Worm (Caenorhabditis elegans): ENCODE measurements around the gene C07G1.6.

C07G1.6 gene

ce11 chrIV:8210300-8210699, at the start of gene C07G1.6:
TSS of gene C07G1.6 (minus strand) at chrIV:8210400.
- TF ChIP-seq pha-4 (tag; optimal IDR thresholded peaks at IDR 0.05), result no peak

- no peak for TF ChIP-seq nfya-1 (tag; optimal IDR thresholded peaks at IDR 0.05; ENCODE audit: borderline replicate concordance, insufficient read depth)
- no peak for TF ChIP-seq hrde-1 (tag; optimal IDR thresholded peaks at IDR 0.05; ENCODE audit: borderline replicate concordance)
- TF ChIP-seq let-607 (tag; optimal IDR thresholded peaks at IDR 0.05), result no peak
- no peak for TF ChIP-seq F22D6.2 (tag; optimal IDR thresholded peaks at IDR 0.05)
- no peak for TF ChIP-seq ceh-58 (GFP tag; IDR thresholded peaks at IDR 0.05)
- TF ChIP-seq Y53G8AR.9 (GFP tag; conservative IDR thresholded peaks at IDR 0.05), result no peak
- no peak for TF ChIP-seq K12H6.12 (tag; optimal IDR thresholded peaks at IDR 0.05)
- TF ChIP-seq nhr-179 (tag; optimal IDR thresholded peaks at IDR 0.05), result no peak
- TF ChIP-seq C17E4.6 (GFP tag; IDR thresholded peaks at IDR 0.05), result no peak
- TF ChIP-seq dox-1 (GFP tag; IDR thresholded peaks at IDR 0.05), result no peak
- no peak for TF ChIP-seq athp-1 (tag; optimal IDR thresholded peaks at IDR 0.05)
- no peak for TF ChIP-seq pha-4 (tag; optimal IDR thresholded peaks at IDR 0.05)
- no peak for TF ChIP-seq ztf-3 (GFP tag; optimal IDR thresholded peaks at IDR 0.05)
These were observed 49.7 kb upstream of the C07G1.6 start, which contains the start of gene K07H8.7 for ce11 chrIV:8259904-8260303. TSS of gene K07H8.7 (minus strand) at chrIV:8260004.

ce11 chrIV:8255221-8255620, 45.0 kb upstream of the C07G1.6 start:
- TF ChIP-seq ama-1 (optimal IDR thresholded peaks at IDR 0.05) (no peak), ama-1 (GFP tag; optimal IDR thresholded peaks at IDR 0.05) (no peak), nhr-80 (tag; optimal IDR thresholded peaks at IDR 0.05) (peak; percentile 22)

- TF ChIP-seq repo-1 (tag; optimal IDR thresholded peaks at IDR 0.05) (no peak), die-1 (tag; optimal IDR thresholded peaks at IDR 0.05) (no peak), hmg-20 (GFP tag; IDR thresholded peaks at IDR 0.05) (no peak), ekl-4 (GFP tag; IDR thresholded peaks at IDR 0.05) (no peak), ceh-91 (GFP tag; IDR thresholded peaks at IDR 0.05) (no peak), lin-26 (GFP tag; IDR thresholded peaks at IDR 0.05) (no peak)
These were observed 44.0 kb upstream of the C07G1.6 start for ce11 chrIV:8254193-8254592.

ce11 chrIV:8252856-8253255, 42.7 kb upstream of the C07G1.6 start:
- TF ChIP-seq F10E7.11 (tag; optimal IDR thresholded peaks at IDR 0.05), result peak; percentile 81
- peak; percentile 50; the same call in 1 of the 2 replicates for TF ChIP-seq B0336.3 (GFP tag; IDR thresholded peaks at IDR 0.05)
- TF ChIP-seq B0019.2 (GFP tag; conservative IDR thresholded peaks at IDR 0.05), result no peak
- TF ChIP-seq egl-44 (GFP tag; IDR thresholded peaks at IDR 0.05), result peak; percentile 60; the same call in 1 of the 2 replicates
- TF ChIP-seq mes-4 (tag; optimal IDR thresholded peaks at IDR 0.05), result peak; percentile 85
- peak; percentile 67; the same call in 1 of the 2 replicates for TF ChIP-seq ztf-28 (GFP tag; IDR thresholded peaks at IDR 0.05)
- peak; percentile 82 for TF ChIP-seq snpc-4 (GFP tag; optimal IDR thresholded peaks at IDR 0.05)
- peak; percentile 37 to 82 (median 66) for TF ChIP-seq snpc-4 (tag; optimal IDR thresholded peaks at IDR 0.05)
- TF ChIP-seq nhr-80 (tag; optimal IDR thresholded peaks at IDR 0.05), result peak; percentile 53
- TF ChIP-seq let-526 (GFP tag; IDR thresholded peaks at IDR 0.05), result peak; percentile 66; the same call in 1 of the 2 replicates
- peak; percentile 69 for TF ChIP-seq tlf-1 (GFP tag; optimal IDR thresholded peaks at IDR 0.05)
- 0 out of 2 replicates have a peak, but pooled peaks have one; percentile 35 for TF ChIP-seq Y53G8AR.9 (GFP tag; conservative IDR thresholded peaks at IDR 0.05)
- peak; percentile 75 for TF ChIP-seq F57A8.1 (GFP tag; optimal IDR thresholded peaks at IDR 0.05)
- peak; percentile 71 for TF ChIP-seq ceh-27 (GFP tag; optimal IDR thresholded peaks at IDR 0.05)
- peak; percentile 67; the same call in 1 of the 2 replicates for TF ChIP-seq Y56A3A.18 (GFP tag; IDR thresholded peaks at IDR 0.05)
- TF ChIP-seq ceh-100 (GFP tag; IDR thresholded peaks at IDR 0.05), result peak; percentile 66
- TF ChIP-seq D2030.7 (GFP tag; IDR thresholded peaks at IDR 0.05), result peak; percentile 77
- TF ChIP-seq snpc-3.4 (tag; optimal IDR thresholded peaks at IDR 0.05), result peak; percentile 69
- peak; percentile 53 for TF ChIP-seq F22D6.2 (tag; optimal IDR thresholded peaks at IDR 0.05)
- no peak for TF ChIP-seq cebp-1 (GFP tag; IDR thresholded peaks at IDR 0.05)
- peak; percentile 80 for TF ChIP-seq cebp-1 (tag; optimal IDR thresholded peaks at IDR 0.05)
- peak; percentile 68 for TF ChIP-seq ztf-22 (GFP tag; optimal IDR thresholded peaks at IDR 0.05)
- peak; percentile 95 for TF ChIP-seq die-1 (tag; optimal IDR thresholded peaks at IDR 0.05)
- TF ChIP-seq nfya-2 (GFP tag; IDR thresholded peaks at IDR 0.05), result no peak
